Fruit fly (Drosophila melanogaster) Kc167 (cell line): Measurements from ENCODE around the gene CG1024.

Experiments used
- Sin3A ChIP-seq: fragments of >200 bp; optimal IDR thresholded peaks from 2 replicates; lab custom pipeline; 2018; ENCODE audit warnings: missing external identifiers
- h ChIP-seq: fragments of >200 bp; optimal IDR thresholded peaks from 3 replicates; lab custom pipeline; 2018; ENCODE audit warnings: missing external identifiers
- insv ChIP-seq: fragments of >200 bp; optimal IDR thresholded peaks from 3 replicates; lab custom pipeline; 2018; ENCODE audit warnings: missing external identifiers
- psq ChIP-seq: fragments of >200 bp; optimal IDR thresholded peaks from 2 replicates; lab custom pipeline; 2017; ENCODE audit warnings: missing external identifiers
- ttk ChIP-seq: sonication (Bioruptor generic); optimal IDR thresholded peaks from 2 replicates; lab custom pipeline; 2017; ENCODE audit warnings: missing external identifiers

dm6 chr3R:6410412-6411225 lies 30.5 kb upstream of the CG1024 start:
- TF ChIP-seq ttk (lab: Kevin White, UChicago) (no peak), insv (lab: Kevin White, UChicago) (no peak), h (lab: Kevin White, UChicago) (no peak), Sin3A (lab: Kevin White, UChicago) (no peak), psq (lab: Kevin White, UChicago) (no peak)
